Fruit fly (Drosophila melanogaster) whole organism, embryonic: ENCODE measurements around the gene dx.

Experiments
- C15 ChIP-seq: fragments of 200-800 bp; sonication (Bioruptor generic); IDR thresholded peaks from 3 replicates; pipeline ENCODE4 v1.3.6; 2022; ENCODE audit warnings: missing biosample characterization, missing genetic modification characterization
- CG10979 ChIP-seq: fragments of 200-800 bp; sonication (Bioruptor generic); optimal IDR thresholded peaks from 2 replicates; lab custom pipeline; 2018; ENCODE audit warnings: missing biosample characterization, mild to moderate bottlenecking, missing genetic modification characterization, moderate library complexity
- CG11695 ChIP-seq: fragments of 200-800 bp; sonication (Bioruptor generic); IDR thresholded peaks from 3 replicates; pipeline ENCODE4 v1.3.6; 2022; ENCODE audit warnings: missing biosample characterization, missing genetic modification characterization
- CG12219 ChIP-seq: fragments of 200-800 bp; sonication (Bioruptor generic); optimal IDR thresholded peaks from 3 replicates; lab custom pipeline; 2018; ENCODE audit warnings: missing biosample characterization, mild to moderate bottlenecking, missing genetic modification characterization
- CG14710 ChIP-seq: fragments of 200-800 bp; sonication (Bioruptor generic); optimal IDR thresholded peaks from 3 replicates; lab custom pipeline; 2019; ENCODE audit warnings: missing biosample characterization, mild to moderate bottlenecking, missing genetic modification characterization, moderate library complexity
- CG15479 ChIP-seq: fragments of 200-800 bp; sonication (Bioruptor generic); optimal IDR thresholded peaks from 3 replicates; lab custom pipeline; 2019; ENCODE audit warnings: missing biosample characterization, mild to moderate bottlenecking, missing genetic modification characterization, moderate library complexity
- CG17802 ChIP-seq: fragments of 200-800 bp; sonication (Bioruptor generic); optimal IDR thresholded peaks from 2 replicates; lab custom pipeline; 2018; ENCODE audit warnings: missing biosample characterization, mild to moderate bottlenecking, missing genetic modification characterization, moderate library complexity
- CG18262 ChIP-seq: fragments of 200-800 bp; optimal IDR thresholded peaks from 3 replicates; lab custom pipeline; 2019; ENCODE audit warnings: missing biosample characterization, mild to moderate bottlenecking, missing genetic modification characterization, moderate library complexity
- CG18619 ChIP-seq: fragments of 200-800 bp; sonication (Bioruptor generic); optimal IDR thresholded peaks from 3 replicates; lab custom pipeline; 2017; ENCODE audit warnings: missing biosample characterization, mild to moderate bottlenecking, missing genetic modification characterization
- CG31224 ChIP-seq: fragments of 200-800 bp; sonication (Bioruptor generic); IDR thresholded peaks from 2 replicates; pipeline ENCODE4 v1.3.6; 2022; ENCODE audit warnings: missing biosample characterization, missing genetic modification characterization
- CG32772 ChIP-seq: fragments of 200-800 bp; sonication (Bioruptor generic); IDR thresholded peaks from 2 replicates; pipeline ENCODE4 v1.3.6; 2022; ENCODE audit warnings: missing biosample characterization, missing genetic modification characterization
- CG33213 ChIP-seq: fragments of 200-800 bp; sonication (Bioruptor generic); optimal IDR thresholded peaks from 3 replicates; lab custom pipeline; 2016; ENCODE audit warnings: missing biosample characterization, missing genetic modification characterization
- CG3726 ChIP-seq: fragments of 200-800 bp; sonication (Bioruptor generic); IDR thresholded peaks from 3 replicates; pipeline ENCODE4, ENCODE4 v1.3.6; 2022; ENCODE audit warnings: missing biosample characterization, missing genetic modification characterization
- CG4424 ChIP-seq: fragments of 200-800 bp; sonication (Bioruptor generic); optimal IDR thresholded peaks from 3 replicates; lab custom pipeline; 2016; ENCODE audit warnings: missing biosample characterization, missing genetic modification characterization
- CG6765 ChIP-seq: fragments of 200-800 bp; sonication (Bioruptor generic); optimal IDR thresholded peaks from 3 replicates; lab custom pipeline; 2017; ENCODE audit warnings: missing biosample characterization, mild to moderate bottlenecking, missing genetic modification characterization
- CG6813 ChIP-seq: fragments of 200-800 bp; sonication (Bioruptor generic); optimal IDR thresholded peaks from 2 replicates; lab custom pipeline; 2017; ENCODE audit warnings: missing biosample characterization, missing genetic modification characterization, mild to moderate bottlenecking, moderate library complexity, missing genetic modification reagents
- CG7745 ChIP-seq: fragments of 200-800 bp; sonication (Bioruptor generic); optimal IDR thresholded peaks from 2 replicates; lab custom pipeline; 2018; ENCODE audit warnings: missing biosample characterization, mild to moderate bottlenecking, missing genetic modification characterization, moderate library complexity
- CG8290 ChIP-seq, 3 experiments: fragments of 200-800 bp; sonication (Bioruptor generic); optimal IDR thresholded peaks; 2 replicates each; lab custom pipeline; 2016 to 2019; ENCODE audit warnings: missing biosample characterization in 3 of 3, missing genetic modification characterization in 3 of 3, mild to moderate bottlenecking in 2 of 3, moderate library complexity in 1 of 3
- CG8359 ChIP-seq: fragments of 200-800 bp; sonication (Bioruptor generic); optimal IDR thresholded peaks from 2 replicates; lab custom pipeline; 2017; ENCODE audit warnings: missing biosample characterization, mild to moderate bottlenecking, missing genetic modification characterization, borderline replicate concordance
- CG8924 ChIP-seq: fragments of 200-800 bp; optimal IDR thresholded peaks from 3 replicates; lab custom pipeline; 2019; ENCODE audit warnings: missing biosample characterization, mild to moderate bottlenecking, missing genetic modification characterization, moderate library complexity
- CG8944 ChIP-seq: fragments of 200-800 bp; sonication (Bioruptor generic); optimal IDR thresholded peaks from 3 replicates; lab custom pipeline; 2016; ENCODE audit warnings: missing biosample characterization, missing genetic modification characterization
- CTCF ChIP-seq: fragments of 200-800 bp; sonication (Bioruptor generic); optimal IDR thresholded peaks from 2 replicates; lab custom pipeline; 2017; ENCODE audit warnings: missing biosample characterization, mild to moderate bottlenecking, missing genetic modification characterization, moderate library complexity
- Drgx ChIP-seq: fragments of 200-800 bp; sonication (Bioruptor generic); IDR thresholded peaks from 2 replicates; pipeline ENCODE4 v1.3.6; 2022; ENCODE audit warnings: missing biosample characterization, missing genetic modification characterization
- E2f1 ChIP-seq: fragments of 200-800 bp; sonication (Bioruptor generic); IDR thresholded peaks from 2 replicates; pipeline ENCODE4 v1.3.6; 2022; ENCODE audit warnings: missing biosample characterization, missing genetic modification characterization
- ap ChIP-seq: fragments of 200-800 bp; sonication (Bioruptor generic); IDR thresholded peaks from 2 replicates; pipeline ENCODE4 v1.3.6; 2022; ENCODE audit warnings: missing biosample characterization, missing genetic modification characterization
- bbx ChIP-seq: fragments of 200-800 bp; sonication (Bioruptor generic); IDR thresholded peaks from 2 replicates; pipeline ENCODE4 v1.3.6; 2022; ENCODE audit warnings: missing biosample characterization, missing genetic modification characterization; ENCODE audit not compliant: partially characterized antibody
- br ChIP-seq: fragments of >200 bp; optimal IDR thresholded peaks from 2 replicates; lab custom pipeline; 2017
- bsh ChIP-seq, 2 experiments: fragments of 200-800 bp; sonication (Bioruptor generic); optimal IDR thresholded peaks; 2 replicates each; lab custom pipeline; 2017 to 2018; ENCODE audit warnings: mild to moderate bottlenecking in 2 of 2, missing biosample characterization in 2 of 2, missing genetic modification characterization in 2 of 2, moderate library complexity in 1 of 2
- chinmo ChIP-seq: fragments of 200-800 bp; sonication (Bioruptor generic); IDR thresholded peaks from 4 replicates; pipeline ENCODE4 v1.3.6; 2022; ENCODE audit warnings: missing biosample characterization, missing genetic modification characterization; ENCODE audit not compliant: partially characterized antibody
- corto ChIP-seq: fragments of 200-800 bp; sonication (Bioruptor generic); optimal IDR thresholded peaks from 2 replicates; lab custom pipeline; 2016; ENCODE audit warnings: missing biosample characterization, mild to moderate bottlenecking, missing genetic modification characterization, moderate library complexity
- dm ChIP-seq: fragments of 200-800 bp; sonication (Bioruptor generic); optimal IDR thresholded peaks from 3 replicates; lab custom pipeline; 2016; ENCODE audit warnings: missing biosample characterization, missing genetic modification characterization
- dmrt11E ChIP-seq: fragments of 200-800 bp; sonication (Bioruptor generic); optimal IDR thresholded peaks from 3 replicates; lab custom pipeline; 2018; ENCODE audit warnings: missing biosample characterization, mild to moderate bottlenecking, missing genetic modification characterization, moderate library complexity
- eyg ChIP-seq: fragments of 200-800 bp; sonication (Bioruptor generic); optimal IDR thresholded peaks from 3 replicates; lab custom pipeline; 2016; ENCODE audit warnings: missing biosample characterization, missing genetic modification characterization
- gem ChIP-seq: fragments of 200-800 bp; sonication (Bioruptor generic); optimal IDR thresholded peaks from 2 replicates; lab custom pipeline; 2019; ENCODE audit warnings: missing biosample characterization, mild to moderate bottlenecking, missing genetic modification characterization, moderate library complexity
- insv ChIP-seq, 2 experiments: fragments of 200-800 bp; sonication (Bioruptor generic); optimal IDR thresholded peaks; 3 replicates each; lab custom pipeline; 2016 to 2018; ENCODE audit warnings: missing biosample characterization in 2 of 2, missing genetic modification characterization in 2 of 2
- ken ChIP-seq: fragments of 200-800 bp; sonication (Bioruptor generic); IDR thresholded peaks from 3 replicates; pipeline ENCODE4 v1.3.6; 2022; ENCODE audit warnings: missing biosample characterization, missing genetic modification characterization
- lola ChIP-seq, 3 experiments: fragments of >200 bp in 2 of 3; fragments of 200-800 bp in 1 of 3; sonication (Bioruptor generic) in 1 of 3; optimal IDR thresholded peaks; 2 replicates each; lab custom pipeline; 2017 to 2019; ENCODE audit warnings: missing biosample characterization in 3 of 3, missing genetic modification characterization in 3 of 3, mild to moderate bottlenecking in 1 of 3, moderate library complexity in 1 of 3
- nom ChIP-seq: fragments of 200-800 bp; sonication (Bioruptor generic); optimal IDR thresholded peaks from 2 replicates; lab custom pipeline; 2017; ENCODE audit warnings: missing biosample characterization, missing genetic modification characterization, mild to moderate bottlenecking, moderate library complexity, missing genetic modification reagents
- pb ChIP-seq: fragments of 200-800 bp; sonication (Bioruptor generic); optimal IDR thresholded peaks from 3 replicates; lab custom pipeline; 2016; ENCODE audit warnings: missing biosample characterization, missing genetic modification characterization
- ro ChIP-seq: fragments of 200-800 bp; sonication (Bioruptor generic); IDR thresholded peaks from 2 replicates; pipeline ENCODE4 v1.3.6; 2022; ENCODE audit warnings: missing biosample characterization, missing genetic modification characterization
- slbo ChIP-seq: fragments of 200-800 bp; sonication (Bioruptor generic); IDR thresholded peaks from 2 replicates; pipeline ENCODE4 v1.3.6; 2022; ENCODE audit warnings: missing biosample characterization, missing genetic modification characterization
- tll ChIP-seq, 2 experiments: fragments of 200-800 bp in 1 of 2; fragments of >200 bp in 1 of 2; sonication (Bioruptor generic) in 1 of 2; optimal IDR thresholded peaks; 2 replicates each; lab custom pipeline; 2017 to 2019; ENCODE audit warnings: missing biosample characterization in 2 of 2, missing genetic modification characterization in 2 of 2, mild to moderate bottlenecking in 1 of 2, moderate library complexity in 1 of 2
- vvl ChIP-seq: fragments of 200-800 bp; sonication (Bioruptor generic); IDR thresholded peaks from 2 replicates; pipeline ENCODE4 v1.3.6; 2022; ENCODE audit warnings: missing biosample characterization, missing genetic modification characterization
- wor ChIP-seq: fragments of 200-800 bp; sonication (Bioruptor generic); IDR thresholded peaks from 2 replicates; pipeline ENCODE4 v1.3.6; 2022; ENCODE audit warnings: missing biosample characterization, missing genetic modification characterization
- zen ChIP-seq: fragments of 200-800 bp; sonication (Bioruptor generic); optimal IDR thresholded peaks from 3 replicates; lab custom pipeline; 2018; ENCODE audit warnings: missing biosample characterization, mild to moderate bottlenecking, missing genetic modification characterization, moderate library complexity
- zf30C ChIP-seq: fragments of 200-800 bp; sonication (Bioruptor generic); optimal IDR thresholded peaks from 3 replicates; lab custom pipeline; 2018; ENCODE audit warnings: missing biosample characterization, mild to moderate bottlenecking, missing genetic modification characterization

The dx gene

DNA sequence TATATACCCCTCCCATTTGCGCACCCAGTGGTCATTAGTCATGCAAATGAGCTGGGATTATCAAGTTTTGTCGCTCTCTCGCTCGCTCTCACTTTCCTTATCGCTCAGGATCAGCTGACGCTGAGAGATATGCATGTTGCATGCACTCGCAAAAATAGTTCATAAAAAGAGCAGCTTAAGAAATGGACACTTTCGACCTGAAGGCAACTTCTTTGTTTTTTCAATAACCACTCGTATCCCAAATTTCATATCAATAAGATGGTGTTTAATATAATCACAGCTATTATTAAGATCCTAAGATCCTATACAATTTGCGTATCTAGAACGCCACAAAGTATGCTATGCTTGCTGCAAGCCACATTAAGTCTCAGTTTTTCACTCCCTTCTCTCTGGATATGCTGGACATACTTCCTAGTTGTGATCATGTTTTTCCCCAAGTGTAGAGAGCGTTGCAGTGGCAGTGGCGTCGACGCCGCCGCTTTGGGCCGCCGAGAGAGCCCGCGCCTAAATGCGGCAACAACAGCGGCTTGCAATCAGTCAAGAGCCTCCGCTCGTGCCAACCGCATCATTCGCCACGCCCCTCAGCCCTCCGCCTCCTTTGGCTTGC, 6.5 kb downstream of the dx start, which contains the start of gene CG34417:
Gene CG34417, plus strand, starts transcription at position 557 of the 607 bp plus-strand sequence.
- TF ChIP-seq corto (GFP tag; lab: Kevin White, UChicago) (no peak), nom (GFP tag; lab: Kevin White, UChicago) (peak; percentile 57), Drgx (GFP tag; lab: Robert Waterston, UW) (peak; percentile 62; the same call in 1 of the 2 replicates), tll (GFP tag; optimal IDR thresholded peaks at IDR 0.05; lab: Kevin White, UChicago) (peak in 1 of 2 experiments; percentile 8), CG8359 (GFP tag; lab: Kevin White, UChicago) (peak; percentile 33), CG14710 (tag; lab: Kevin White, UChicago) (peak; percentile 7), CG4424 (GFP tag; lab: Kevin White, UChicago) (no peak), zf30C (GFP tag; lab: Kevin White, UChicago) (peak; percentile 25), CG8290 (GFP tag; optimal IDR thresholded peaks at IDR 0.05; lab: Kevin White, UChicago) (no peak), CG8290 (tag; optimal IDR thresholded peaks at IDR 0.05; lab: Kevin White, UChicago) (peak in 1 of 2 experiments; percentile 54), insv (GFP tag; optimal IDR thresholded peaks at IDR 0.05; lab: Kevin White, UChicago) (peak in 1 of 2 experiments; percentile 68), CG33213 (GFP tag; lab: Kevin White, UChicago) (no peak), dm (GFP tag; lab: Kevin White, UChicago) (no peak), CG18262 (tag; lab: Kevin White, UChicago) (peak; percentile 26), gem (tag; lab: Kevin White, UChicago) (peak; percentile 3), ken (0 out of 3 replicates have a peak, but pooled peaks have one; percentile 16), CG18619 (GFP tag; lab: Kevin White, UChicago) (no peak), lola (GFP tag; optimal IDR thresholded peaks at IDR 0.05; lab: Kevin White, UChicago) (peak in 1 of 3 experiments; percentile 22), CG7745 (tag; lab: Kevin White, UChicago) (no peak), dmrt11E (tag; lab: Kevin White, UChicago) (peak; percentile 25), ap (GFP tag; lab: Robert Waterston, UW) (no peak), bsh (GFP tag; optimal IDR thresholded peaks at IDR 0.05; lab: Kevin White, UChicago) (peak in 1 of 2 experiments; percentile 68), CG10979 (tag; lab: Kevin White, UChicago) (peak; percentile 22), zen (tag; lab: Kevin White, UChicago) (peak; percentile 58), CG15479 (GFP tag; lab: Kevin White, UChicago) (peak; percentile 55)
- TF ChIP-seq, all 482 proteins: peak for 17

DNA sequence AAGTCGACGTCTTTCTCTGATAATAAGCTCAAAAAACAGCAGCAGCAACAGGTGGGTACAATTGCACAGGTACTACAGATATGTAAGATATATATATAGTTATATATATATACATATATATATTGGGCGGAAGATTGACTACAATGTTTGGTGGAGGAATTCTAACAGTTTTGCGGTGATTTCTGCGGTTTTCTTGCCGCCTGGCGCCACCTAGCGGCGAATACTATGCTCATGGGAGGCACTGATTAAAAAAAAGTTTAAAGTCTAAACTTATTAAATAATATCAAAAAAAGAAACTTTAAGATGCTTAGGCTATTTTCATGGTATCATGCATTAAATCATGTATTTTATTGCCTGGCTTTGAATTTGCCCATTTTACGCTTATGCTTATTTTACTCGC, 7.5 kb downstream of the dx start:
- TF ChIP-seq CG11695 (GFP tag; lab: Robert Waterston, UW) (no peak), CTCF (GFP tag; lab: Kevin White, UChicago) (peak; percentile 79)

DNA sequence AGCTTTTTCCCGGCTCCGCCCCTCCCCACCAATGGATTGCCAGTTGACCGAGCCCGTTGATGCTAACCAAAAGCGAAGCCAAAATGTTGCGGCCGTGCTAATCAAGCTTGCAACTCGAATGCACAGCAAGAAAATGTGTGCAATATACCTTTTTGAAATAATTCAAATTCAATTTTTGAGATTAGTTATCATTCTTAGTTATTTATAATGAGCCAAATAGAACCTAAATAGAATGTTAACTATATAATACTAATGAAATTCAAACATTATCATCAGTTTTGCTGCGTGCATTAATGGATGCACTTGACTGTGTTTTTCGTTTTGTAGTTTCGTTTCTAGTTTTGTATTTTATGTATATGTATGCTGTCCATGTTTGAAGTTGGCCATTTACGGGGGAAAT, 8.5 kb downstream of the dx start:
- peak; percentile 37 for TF ChIP-seq CG8924 (tag; lab: Kevin White, UChicago)
- TF ChIP-seq ro, result no peak
- TF ChIP-seq CG6765, result no peak
- peak; percentile 37; the same call in 1 of the 2 replicates for TF ChIP-seq E2f1
- no peak for TF ChIP-seq bbx (GFP tag; lab: Robert Waterston, UW)
- 0 out of 2 replicates have a peak, but pooled peaks have one; percentile 48 for TF ChIP-seq wor (GFP tag; lab: Robert Waterston, UW)
- TF ChIP-seq Drgx (GFP tag; lab: Robert Waterston, UW), result peak; percentile 82
- peak; percentile 20 for TF ChIP-seq CG12219 (GFP tag; lab: Kevin White, UChicago)
- no peak for TF ChIP-seq C15 (GFP tag; lab: Robert Waterston, UW)
- peak; percentile 55 for TF ChIP-seq CG32772 (GFP tag; lab: Robert Waterston, UW)
- no peak for TF ChIP-seq CG31224
- no peak for TF ChIP-seq CG8944 (GFP tag; lab: Kevin White, UChicago)
- TF ChIP-seq pb (GFP tag; lab: Kevin White, UChicago), result no peak
- peak; percentile 38 for TF ChIP-seq slbo
- no peak for TF ChIP-seq br (lab: Kevin White, UChicago)
- no peak for TF ChIP-seq CG6813
- TF ChIP-seq lola (GFP tag; optimal IDR thresholded peaks at IDR 0.05; lab: Kevin White, UChicago), result peak in 1 of 3 experiments; percentile 3
- TF ChIP-seq CG3726 (GFP tag; lab: Robert Waterston, UW), result no peak
- TF ChIP-seq eyg (GFP tag; lab: Kevin White, UChicago), result no peak
- no peak for TF ChIP-seq chinmo (GFP tag; lab: Robert Waterston, UW)
- peak; percentile 70 for TF ChIP-seq vvl (GFP tag; lab: Robert Waterston, UW)
- no peak for TF ChIP-seq CG17802 (tag; lab: Kevin White, UChicago)
